Fruit fly (Drosophila melanogaster) whole organism, prepupa: ENCODE results near the gene mRpL16.

Source experiments
- Blimp-1 ChIP-seq: fragments of 200-800 bp; sonication (Bioruptor generic); optimal IDR thresholded peaks from 3 replicates; lab custom pipeline; 2017; ENCODE audit warnings: missing biosample characterization, missing genetic modification characterization, mild to moderate bottlenecking, moderate library complexity, missing genetic modification reagents
- CG34406 ChIP-seq: fragments of 200-800 bp; sonication (Bioruptor generic); optimal IDR thresholded peaks from 3 replicates; lab custom pipeline; 2016; ENCODE audit warnings: missing biosample characterization, missing genetic modification characterization
- CG6854 ChIP-seq: fragments of 200-800 bp; sonication (Bioruptor generic); optimal IDR thresholded peaks from 2 replicates; lab custom pipeline; 2017; ENCODE audit warnings: missing biosample characterization, mild to moderate bottlenecking, missing genetic modification characterization
- Ets96B ChIP-seq: fragments of 200-800 bp; optimal IDR thresholded peaks from 2 replicates; lab custom pipeline; 2019; ENCODE audit warnings: missing biosample characterization, mild to moderate bottlenecking, missing genetic modification characterization, moderate library complexity
- Gug ChIP-seq: fragments of 200-800 bp; sonication (Bioruptor generic); IDR thresholded peaks from 2 replicates; pipeline ENCODE4 v1.3.6; 2022; ENCODE audit warnings: missing biosample characterization, missing genetic modification characterization
- Hr39 ChIP-seq: fragments of 200-800 bp; sonication (Bioruptor generic); optimal IDR thresholded peaks from 2 replicates; lab custom pipeline; 2016; ENCODE audit warnings: missing biosample characterization, missing genetic modification characterization
- Met ChIP-seq: fragments of 200-800 bp; sonication (Bioruptor generic); optimal IDR thresholded peaks from 3 replicates; lab custom pipeline; 2016; ENCODE audit warnings: missing biosample characterization, missing genetic modification characterization
- OdsH ChIP-seq: fragments of 200-800 bp; sonication (Bioruptor generic); optimal IDR thresholded peaks from 3 replicates; lab custom pipeline; 2016; ENCODE audit warnings: missing biosample characterization, missing genetic modification characterization
- Sox15 ChIP-seq: fragments of 200-800 bp; sonication (Bioruptor generic); optimal IDR thresholded peaks from 3 replicates; lab custom pipeline; 2016; ENCODE audit warnings: missing biosample characterization, missing genetic modification characterization
- dsx ChIP-seq: fragments of 200-800 bp; optimal IDR thresholded peaks from 3 replicates; lab custom pipeline; 2019; ENCODE audit warnings: missing biosample characterization, mild to moderate bottlenecking, missing genetic modification characterization, moderate library complexity; ENCODE audit not compliant: poor library complexity, severe bottlenecking
- spab ChIP-seq: fragments of 200-800 bp; sonication (Bioruptor generic); optimal IDR thresholded peaks from 2 replicates; lab custom pipeline; 2017; ENCODE audit warnings: missing biosample characterization, mild to moderate bottlenecking, missing genetic modification characterization, missing genetic modification reagents
- topi ChIP-seq: fragments of 200-800 bp; sonication (Bioruptor generic); optimal IDR thresholded peaks from 3 replicates; lab custom pipeline; 2016; ENCODE audit warnings: missing biosample characterization, missing genetic modification characterization

dm6 chrX:1897384-1897783 is 7.3 kb downstream of the mRpL16 start:
- TF ChIP-seq Gug (peak; percentile 59), spab (GFP tag; lab: Kevin White, UChicago) (no peak), topi (GFP tag; lab: Kevin White, UChicago) (peak; percentile 66), Ets96B (tag; lab: Kevin White, UChicago) (peak; percentile 44), OdsH (no peak), Blimp-1 (GFP tag; lab: Kevin White, UChicago) (no peak), Met (no peak), CG34406 (GFP tag; lab: Kevin White, UChicago) (peak; percentile 28), Sox15 (no peak), Hr39 (GFP tag; lab: Kevin White, UChicago) (peak; percentile 75), dsx (no peak), CG6854 (no peak)
